Worm (Caenorhabditis elegans): Measurements from ENCODE around the gene sbp-1.

DNA sequence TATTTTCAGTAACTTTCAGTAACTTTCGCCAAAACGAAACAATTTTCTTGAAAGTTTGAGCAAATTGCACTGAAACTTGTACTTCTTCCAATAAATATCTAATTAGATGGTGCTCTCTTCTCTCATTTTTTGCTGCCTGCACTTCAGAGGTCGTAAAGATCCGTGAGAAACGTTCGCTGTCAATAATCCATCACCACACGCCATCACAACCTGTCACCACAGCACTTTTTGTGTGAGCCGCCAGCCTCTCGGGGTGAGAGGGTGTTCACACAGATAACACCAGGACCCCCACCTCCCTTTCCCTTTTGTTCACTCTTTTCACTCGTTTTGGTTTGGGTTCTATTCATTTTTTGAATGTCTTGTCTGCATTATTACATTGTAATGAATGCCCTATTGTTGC, 10.2 kb upstream of the sbp-1 start:
- no peak for TF ChIP-seq pqm-1 (tag; optimal IDR thresholded peaks at IDR 0.05)
- no peak for TF ChIP-seq daf-12 (tag; optimal IDR thresholded peaks at IDR 0.05)
- no peak for TF ChIP-seq ceh-9 (tag; optimal IDR thresholded peaks at IDR 0.05)
- no peak for TF ChIP-seq nhr-23 (tag; optimal IDR thresholded peaks at IDR 0.05)
- no peak for TF ChIP-seq snpc-4 (tag; optimal IDR thresholded peaks at IDR 0.05)
- no peak for TF ChIP-seq nhr-76 (tag; optimal IDR thresholded peaks at IDR 0.05)

All from whole organism, L3 larva.